Worm (Caenorhabditis elegans) whole organism, young adult: ENCODE results near the gene srsx-24.

Source experiments
- C17E4.6 ChIP-seq: fragments of 200-800 bp; sonication (Bioruptor generic); IDR thresholded peaks from 2 replicates; pipeline ENCODE4 v1.3.6; 2022; ENCODE audit warnings: missing genetic modification reagents, missing genetic modification characterization, missing compliant biosample characterization
- F55B11.4 ChIP-seq: sonication (generic microtip); optimal IDR thresholded peaks from 2 replicates; lab custom pipeline; 2016; ENCODE audit warnings: missing compliant biosample characterization, missing genetic modification characterization, borderline replicate concordance; ENCODE audit not compliant: insufficient read depth
- F57A8.1 ChIP-seq: fragments of 200-800 bp; sonication (Bioruptor generic); optimal IDR thresholded peaks from 2 replicates; lab custom pipeline; 2018; ENCODE audit warnings: mild to moderate bottlenecking, missing genetic modification characterization, moderate library complexity, missing compliant biosample characterization
- K11D2.4 ChIP-seq: fragments of 200-800 bp; sonication (Bioruptor generic); IDR thresholded peaks from 2 replicates; pipeline ENCODE4 v1.3.6; 2022; ENCODE audit warnings: missing genetic modification reagents, missing genetic modification characterization, missing compliant biosample characterization
- T07F8.4 ChIP-seq: sonication (generic microtip); optimal IDR thresholded peaks from 2 replicates; lab custom pipeline; 2016; ENCODE audit warnings: mild to moderate bottlenecking, missing genetic modification characterization, moderate library complexity, missing compliant biosample characterization
- Y53G8AR.9 ChIP-seq: fragments of 200-800 bp; sonication (Bioruptor generic); conservative IDR thresholded peaks from 2 replicates; pipeline ENCODE4 v1.3.6; 2022; ENCODE audit warnings: missing genetic modification reagents, missing genetic modification characterization, missing compliant biosample characterization
- Y79H2A.3 ChIP-seq: fragments of 200-800 bp; sonication (Bioruptor generic); conservative IDR thresholded peaks from 2 replicates; pipeline ENCODE4 v1.3.6; 2022; ENCODE audit warnings: missing genetic modification reagents, missing genetic modification characterization, missing compliant biosample characterization
- ZK185.1 ChIP-seq: sonication (generic microtip); optimal IDR thresholded peaks from 2 replicates; lab custom pipeline; 2016; ENCODE audit warnings: mild to moderate bottlenecking, missing genetic modification characterization, missing compliant biosample characterization; ENCODE audit not compliant: poor library complexity, severe bottlenecking
- ama-1 ChIP-seq, 3 experiments: fragments of 150-350 bp in 1 of 3; sonication (generic microtip) in 2 of 3; optimal IDR thresholded peaks; 2 replicates each; lab custom pipeline; 2014 to 2018; ENCODE audit warnings: missing biosample characterization in 2 of 3, missing genetic modification characterization in 2 of 3, missing genetic modification reagents in 2 of 3
- aptf-2 ChIP-seq: fragments of 200-800 bp; sonication (Bioruptor generic); conservative IDR thresholded peaks from 2 replicates; pipeline ENCODE4 v1.3.6; 2022; ENCODE audit warnings: missing genetic modification reagents, missing genetic modification characterization, missing compliant biosample characterization
- atf-7 ChIP-seq: sonication (generic microtip); optimal IDR thresholded peaks from 2 replicates; lab custom pipeline; 2017; ENCODE audit warnings: mild to moderate bottlenecking, missing genetic modification characterization, missing compliant biosample characterization
- athp-1 ChIP-seq: sonication (generic microtip); optimal IDR thresholded peaks from 2 replicates; lab custom pipeline; 2017; ENCODE audit warnings: mild to moderate bottlenecking, missing genetic modification characterization, missing compliant biosample characterization
- cebp-1 ChIP-seq, 2 experiments: fragments of 200-800 bp in 1 of 2; sonication (Bioruptor generic) in 1 of 2; sonication (generic microtip) in 1 of 2; IDR thresholded peaks in 1 of 2; optimal IDR thresholded peaks in 1 of 2; 2 replicates each; pipeline versions ENCODE4 v1.3.6 to Lab custom; 2017 to 2022; ENCODE audit warnings: missing compliant biosample characterization in 2 of 2, missing genetic modification characterization in 2 of 2, mild to moderate bottlenecking in 1 of 2, missing genetic modification reagents in 1 of 2, moderate library complexity in 1 of 2
- ceh-27 ChIP-seq: fragments of 200-800 bp; sonication (Bioruptor generic); optimal IDR thresholded peaks from 2 replicates; lab custom pipeline; 2018; ENCODE audit warnings: mild to moderate bottlenecking, missing genetic modification characterization, moderate library complexity, missing compliant biosample characterization
- ceh-58 ChIP-seq: fragments of 200-800 bp; sonication (Bioruptor generic); IDR thresholded peaks from 2 replicates; pipeline ENCODE4 v1.3.6; 2022; ENCODE audit warnings: missing genetic modification characterization, missing compliant biosample characterization
- die-1 ChIP-seq: sonication (generic microtip); optimal IDR thresholded peaks from 2 replicates; lab custom pipeline; 2016; ENCODE audit warnings: missing genotype, mild to moderate bottlenecking, missing genetic modification characterization, missing compliant biosample characterization
- dox-1 ChIP-seq: fragments of 200-800 bp; sonication (Bioruptor generic); IDR thresholded peaks from 2 replicates; pipeline ENCODE4 v1.3.6; 2022; ENCODE audit warnings: missing genetic modification reagents, missing genetic modification characterization, missing compliant biosample characterization
- dpff-1 ChIP-seq: sonication (generic microtip); optimal IDR thresholded peaks from 2 replicates; lab custom pipeline; 2017; ENCODE audit warnings: mild to moderate bottlenecking, missing genetic modification characterization, missing compliant biosample characterization
- efl-1 ChIP-seq: fragments of 150-350 bp; optimal IDR thresholded peaks from 2 replicates; lab custom pipeline; 2014; ENCODE audit warnings: missing biosample characterization, missing genetic modification reagents, missing genetic modification characterization
- egl-44 ChIP-seq: fragments of 200-800 bp; sonication (Bioruptor generic); IDR thresholded peaks from 2 replicates; pipeline ENCODE4 v1.3.6; 2022; ENCODE audit warnings: missing genetic modification reagents, missing genetic modification characterization, missing compliant biosample characterization
- egrh-3 ChIP-seq: fragments of 200-800 bp; sonication (Bioruptor generic); IDR thresholded peaks from 2 replicates; pipeline ENCODE4 v1.3.6; 2022; ENCODE audit warnings: missing genetic modification reagents, missing genetic modification characterization, missing compliant biosample characterization
- gei-17 ChIP-seq: fragments of 200-800 bp; sonication (Bioruptor generic); optimal IDR thresholded peaks from 2 replicates; lab custom pipeline; 2018; ENCODE audit warnings: mild to moderate bottlenecking, missing genetic modification characterization, missing compliant biosample characterization
- hlh-12 ChIP-seq: sonication (generic microtip); optimal IDR thresholded peaks from 2 replicates; lab custom pipeline; 2016; ENCODE audit warnings: missing genetic modification characterization, missing compliant biosample characterization
- hlh-26 ChIP-seq: fragments of 200-800 bp; sonication (Bioruptor generic); conservative IDR thresholded peaks from 2 replicates; pipeline ENCODE4 v1.3.6; 2022; ENCODE audit warnings: missing genetic modification reagents, missing genetic modification characterization, missing compliant biosample characterization
- let-526 ChIP-seq: fragments of 200-800 bp; sonication (Bioruptor generic); IDR thresholded peaks from 2 replicates; pipeline ENCODE4 v1.3.6; 2022; ENCODE audit warnings: missing genetic modification reagents, missing genetic modification characterization, missing compliant biosample characterization
- lin-26 ChIP-seq: fragments of 200-800 bp; sonication (Bioruptor generic); IDR thresholded peaks from 2 replicates; pipeline ENCODE4 v1.3.6; 2022; ENCODE audit warnings: missing genetic modification reagents, missing genetic modification characterization, missing compliant biosample characterization
- lin-40 ChIP-seq: sonication (generic microtip); optimal IDR thresholded peaks from 2 replicates; lab custom pipeline; 2016; ENCODE audit warnings: missing genetic modification characterization, mild to moderate bottlenecking, missing compliant biosample characterization, missing genotype, missing genetic modification reagents
- lin-54 ChIP-seq: fragments of 200-800 bp; sonication (Bioruptor generic); optimal IDR thresholded peaks from 2 replicates; lab custom pipeline; 2018; ENCODE audit warnings: mild to moderate bottlenecking, missing genetic modification characterization, missing compliant biosample characterization
- madf-3 ChIP-seq: fragments of 200-800 bp; sonication (Bioruptor generic); IDR thresholded peaks from 2 replicates; pipeline ENCODE4 v1.3.6; 2022; ENCODE audit warnings: missing genetic modification reagents, missing genetic modification characterization, missing compliant biosample characterization
- madf-8 ChIP-seq: fragments of 200-800 bp; sonication (Bioruptor generic); conservative IDR thresholded peaks from 2 replicates; pipeline ENCODE4 v1.3.6; 2022; ENCODE audit warnings: missing genetic modification reagents, missing genetic modification characterization, missing compliant biosample characterization
- mel-28 ChIP-seq: sonication (generic microtip); optimal IDR thresholded peaks from 2 replicates; lab custom pipeline; 2016; ENCODE audit warnings: borderline replicate concordance, mild to moderate bottlenecking, missing genetic modification characterization, missing compliant biosample characterization
- mes-4 ChIP-seq: sonication (generic microtip); optimal IDR thresholded peaks from 2 replicates; lab custom pipeline; 2016; ENCODE audit warnings: missing genotype, missing genetic modification characterization, missing compliant biosample characterization
- nfya-1 ChIP-seq: sonication (generic microtip); optimal IDR thresholded peaks from 2 replicates; lab custom pipeline; 2017; ENCODE audit warnings: antibody characterized with exemption, missing compliant biosample characterization, missing genetic modification characterization, borderline replicate concordance; ENCODE audit not compliant: insufficient read depth
- nfya-2 ChIP-seq: fragments of 200-800 bp; sonication (Bioruptor generic); IDR thresholded peaks from 2 replicates; pipeline ENCODE4 v1.3.6; 2022; ENCODE audit warnings: missing genetic modification reagents, missing genetic modification characterization, missing compliant biosample characterization
- nfyb-1 ChIP-seq: fragments of 200-800 bp; sonication (Bioruptor generic); IDR thresholded peaks from 2 replicates; pipeline ENCODE4 v1.3.6; 2022; ENCODE audit warnings: missing genetic modification reagents, missing genetic modification characterization, missing compliant biosample characterization
- nhr-120 ChIP-seq: fragments of 200-800 bp; sonication (Bioruptor generic); IDR thresholded peaks from 2 replicates; pipeline ENCODE4 v1.3.6; 2022; ENCODE audit warnings: missing genetic modification characterization, missing compliant biosample characterization
- nhr-27 ChIP-seq: fragments of 200-800 bp; sonication (Bioruptor generic); optimal IDR thresholded peaks from 2 replicates; lab custom pipeline; 2018; ENCODE audit warnings: mild to moderate bottlenecking, missing genetic modification characterization, moderate library complexity, missing compliant biosample characterization
- pha-4 ChIP-seq: fragments of 150-350 bp; sonication (generic microtip); optimal IDR thresholded peaks from 2 replicates; lab custom pipeline; 2014; ENCODE audit warnings: missing biosample characterization, missing genetic modification reagents, missing genetic modification characterization
- repo-1 ChIP-seq: sonication (generic microtip); optimal IDR thresholded peaks from 2 replicates; lab custom pipeline; 2017; ENCODE audit warnings: mild to moderate bottlenecking, missing genetic modification characterization, missing compliant biosample characterization
- sdz-38 ChIP-seq: sonication (generic microtip); optimal IDR thresholded peaks from 2 replicates; lab custom pipeline; 2016; ENCODE audit warnings: missing genotype, missing genetic modification characterization, missing compliant biosample characterization
- snpc-3.4 ChIP-seq: sonication (generic microtip); optimal IDR thresholded peaks from 2 replicates; lab custom pipeline; 2017; ENCODE audit warnings: missing genetic modification characterization, mild to moderate bottlenecking, missing compliant biosample characterization, antibody characterized with exemption, moderate library complexity, missing genotype, missing genetic modification reagents
- somi-1 ChIP-seq: fragments of 200-800 bp; sonication (Bioruptor generic); optimal IDR thresholded peaks from 2 replicates; lab custom pipeline; 2018; ENCODE audit warnings: mild to moderate bottlenecking, missing genetic modification characterization, missing compliant biosample characterization
- ztf-26 ChIP-seq: sonication (generic microtip); optimal IDR thresholded peaks from 2 replicates; lab custom pipeline; 2017; ENCODE audit warnings: missing genetic modification characterization, missing compliant biosample characterization

The srsx-24 gene

DNA sequence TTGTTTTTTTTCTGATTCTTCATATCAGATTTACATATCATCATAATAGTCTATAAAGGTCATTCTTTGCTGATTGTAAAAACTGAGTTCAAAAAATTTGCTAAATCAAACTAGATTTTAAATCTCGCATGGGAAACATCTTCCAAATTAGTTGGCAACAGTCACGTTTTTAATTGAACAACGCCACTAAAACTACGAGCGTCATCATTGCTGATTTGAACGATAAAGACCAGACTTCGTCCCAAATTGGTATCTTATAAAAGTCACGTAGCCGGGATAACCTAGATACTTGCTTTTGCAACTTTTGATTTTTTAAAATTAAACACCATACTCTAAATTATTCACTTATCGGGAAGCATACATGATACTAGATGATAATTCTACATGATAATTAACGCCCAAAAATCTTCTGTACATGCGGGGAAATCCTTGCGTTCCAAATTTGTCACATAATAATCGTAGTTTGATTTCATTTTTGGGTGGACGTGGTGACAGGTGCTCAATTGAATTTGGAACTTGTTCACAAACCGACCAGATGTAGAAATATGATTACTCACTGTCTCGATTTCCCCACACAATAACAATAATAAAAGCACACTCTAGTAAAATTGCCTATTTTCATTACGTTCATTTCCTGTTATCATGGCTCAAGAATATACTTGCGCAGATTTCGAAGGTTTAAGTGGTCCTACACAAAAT lies 37.9 kb upstream of the srsx-24 start, which contains the start of gene srw-67:
srw-67 (plus strand) TSS at position 643 of the 699 bp plus-strand sequence.
- no peak for TF ChIP-seq efl-1
- TF ChIP-seq dox-1 (GFP tag; lab: Robert Waterston, UW): no peak
- TF ChIP-seq die-1 (tag; lab: Kevin White, UChicago): no peak
- TF ChIP-seq ceh-58 (GFP tag; lab: Robert Waterston, UW): no peak
- TF ChIP-seq lin-54 (GFP tag; lab: Kevin White, UChicago): no peak
- no peak for TF ChIP-seq mel-28
- TF ChIP-seq sdz-38 (tag; lab: Kevin White, UChicago): no peak
- TF ChIP-seq F55B11.4 (tag; lab: Kevin White, UChicago): no peak
- TF ChIP-seq mes-4 (tag; lab: Kevin White, UChicago): no peak
- TF ChIP-seq nfyb-1 (GFP tag; lab: Robert Waterston, UW): no peak
- no peak for TF ChIP-seq hlh-12 (tag; lab: Kevin White, UChicago)
- no peak for TF ChIP-seq pha-4 (tag; lab: Kevin White, UChicago)
- no peak for TF ChIP-seq athp-1
- no peak for TF ChIP-seq ceh-27 (GFP tag; lab: Kevin White, UChicago)
- no peak for TF ChIP-seq Y79H2A.3
- no peak for TF ChIP-seq K11D2.4
- TF ChIP-seq gei-17 (GFP tag; lab: Kevin White, UChicago): no peak
- no peak for TF ChIP-seq nfya-2 (GFP tag; lab: Robert Waterston, UW)

DNA sequence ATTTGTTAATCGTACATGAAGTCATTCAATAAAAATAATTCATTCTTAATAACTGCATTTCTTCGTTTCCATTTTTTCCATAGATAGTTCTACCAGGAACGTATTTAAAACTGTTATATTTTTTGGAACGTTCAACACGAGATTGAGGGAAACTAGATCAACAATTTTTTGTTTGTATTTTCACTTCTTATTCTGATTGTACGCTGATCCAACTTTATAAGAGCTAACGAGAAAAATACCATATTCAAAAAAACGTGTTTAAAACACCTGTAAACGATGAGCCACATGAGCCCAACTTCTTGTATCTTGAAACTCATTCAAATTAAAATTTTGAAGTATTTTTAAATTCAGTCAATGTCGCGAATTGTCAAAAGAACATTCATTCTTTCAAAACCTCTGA lies 37.3 kb upstream of the srsx-24 start:
- TF ChIP-seq cebp-1 (GFP tag; IDR thresholded peaks at IDR 0.05; lab: Robert Waterston, UW) (no peak), cebp-1 (tag; optimal IDR thresholded peaks at IDR 0.05; lab: Kevin White, UChicago) (no peak), nhr-120 (GFP tag; lab: Robert Waterston, UW) (no peak), efl-1 (no peak), C17E4.6 (GFP tag; lab: Robert Waterston, UW) (no peak), F57A8.1 (GFP tag; lab: Kevin White, UChicago) (no peak), dpff-1 (tag; lab: Kevin White, UChicago) (no peak), ztf-26 (tag; lab: Kevin White, UChicago) (no peak), madf-3 (GFP tag; lab: Robert Waterston, UW) (no peak), aptf-2 (GFP tag; lab: Robert Waterston, UW) (no peak), let-526 (GFP tag; lab: Robert Waterston, UW) (no peak), egrh-3 (GFP tag; lab: Robert Waterston, UW) (no peak), ceh-27 (GFP tag; lab: Kevin White, UChicago) (no peak), K11D2.4 (no peak), T07F8.4 (tag; lab: Kevin White, UChicago) (no peak), nhr-27 (tag; lab: Kevin White, UChicago) (no peak), lin-40 (tag; lab: Kevin White, UChicago) (no peak), egl-44 (GFP tag; lab: Robert Waterston, UW) (no peak)

DNA sequence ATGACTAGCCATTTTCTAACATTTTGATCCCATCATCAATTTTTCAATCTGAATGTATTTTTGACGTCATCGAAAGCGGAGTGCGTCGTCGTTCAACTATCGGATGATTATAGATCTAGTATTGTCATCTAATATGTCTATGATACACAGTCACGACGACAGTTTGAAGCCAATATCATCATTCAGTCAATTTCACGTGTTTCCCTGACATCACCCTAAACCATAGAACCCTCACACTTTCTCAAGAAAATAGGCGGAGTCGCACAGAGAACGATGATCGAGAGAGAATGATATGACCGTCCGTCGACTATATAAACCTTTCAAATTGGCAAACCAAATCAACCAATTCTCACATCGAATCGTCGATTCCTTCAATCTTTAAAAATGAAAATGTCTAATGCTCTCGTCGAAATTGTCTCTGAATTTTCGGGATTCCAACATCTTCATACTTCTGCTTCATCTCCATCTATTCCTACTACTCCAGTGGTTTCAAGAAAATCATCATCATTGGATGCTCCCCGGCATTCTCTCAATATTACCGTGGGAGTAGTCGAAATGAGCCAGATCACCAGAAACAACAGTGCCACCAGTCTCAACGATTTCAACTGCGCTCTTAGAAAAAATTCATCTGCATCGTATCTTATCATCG lies 36.6 kb upstream of the srsx-24 start, which contains the start of gene F18E3.13:
F18E3.13 (plus strand) TSS at position 385 of the 649 bp plus-strand sequence.
- TF ChIP-seq Y53G8AR.9 (GFP tag; lab: Robert Waterston, UW) (0 out of 2 replicates have a peak, but pooled peaks have one; percentile 33), lin-26 (0 out of 2 replicates have a peak, but pooled peaks have one; percentile 27), ama-1 (optimal IDR thresholded peaks at IDR 0.05; lab: Kevin White, UChicago) (peak; percentile 96), ama-1 (GFP tag; optimal IDR thresholded peaks at IDR 0.05; lab: Kevin White, UChicago) (no peak), madf-8 (GFP tag; lab: Robert Waterston, UW) (no peak), ztf-26 (tag; lab: Kevin White, UChicago) (peak; percentile 79), ZK185.1 (tag; lab: Kevin White, UChicago) (peak; percentile 43), nfya-1 (tag; lab: Kevin White, UChicago) (no peak), atf-7 (peak; percentile 69), lin-40 (tag; lab: Kevin White, UChicago) (peak; percentile 35), hlh-26 (GFP tag; lab: Robert Waterston, UW) (no peak), somi-1 (GFP tag; lab: Kevin White, UChicago) (peak; percentile 76), snpc-3.4 (tag; lab: Kevin White, UChicago) (no peak), repo-1 (tag; lab: Kevin White, UChicago) (no peak)
